Fruit fly (Drosophila melanogaster): Measurements from ENCODE around the gene esc.

DNA sequence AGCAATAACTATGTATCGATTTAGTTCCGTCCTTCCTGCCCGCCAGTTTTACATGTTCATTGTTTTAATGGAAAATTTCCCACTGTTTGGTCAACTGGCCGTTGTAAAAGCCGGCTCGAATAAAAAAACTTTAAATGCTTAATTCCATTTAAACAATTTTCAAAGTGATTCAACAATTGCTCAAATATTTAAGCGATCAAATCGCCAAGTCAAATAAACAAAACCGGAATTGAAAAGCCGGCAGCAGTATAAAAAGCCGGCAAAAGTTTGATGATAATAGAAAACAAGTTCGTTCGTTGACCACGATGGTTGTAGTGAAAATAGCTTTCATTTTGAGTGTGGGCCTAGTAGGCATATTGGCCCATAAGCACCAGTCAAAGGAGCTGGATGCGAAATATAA is 17.7 kb upstream of the esc start, which contains the start of gene Mal-B1:
- TF ChIP-seq h (GFP tag; optimal IDR thresholded peaks at IDR 0.05) = no peak
- no peak for TF ChIP-seq pan (optimal IDR thresholded peaks at IDR 0.05)
- TF ChIP-seq Sp1 (GFP tag; optimal IDR thresholded peaks at IDR 0.05) = no peak
- TF ChIP-seq usp (GFP tag; optimal IDR thresholded peaks at IDR 0.05) = no peak
- TF ChIP-seq Myc (optimal IDR thresholded peaks at IDR 0.05) = no peak
- TF ChIP-seq Hnf4 (GFP tag; optimal IDR thresholded peaks at IDR 0.05) = no peak
- no peak for TF ChIP-seq GATAd (GFP tag; optimal IDR thresholded peaks at IDR 0.05)

All from whole organism, wandering third instar larva.